Fruit fly (Drosophila melanogaster) ovary, adult (tissue): ENCODE data around the gene ATPsynCF6.

ENCODE experiments used
- CG17801 ChIP-seq: fragments of 200-800 bp; optimal IDR thresholded peaks from 2 replicates; lab custom pipeline; 2019; ENCODE audit warnings: missing biosample characterization, mild to moderate bottlenecking, missing genetic modification characterization, moderate library complexity; ENCODE audit not compliant: partially characterized antibody

Gene ATPsynCF6

dm6 chr3R:23384591-23385260 is 28.9 kb upstream of the ATPsynCF6 start, which contains the start of gene CG4393:
TSS of gene CG4393 (minus strand) at chr3R:23384777.
- peak; percentile 49 for TF ChIP-seq CG17801 (GFP tag; lab: Kevin White, UChicago)

dm6 chr3R:23383723-23384122 is 27.9 kb upstream of the ATPsynCF6 start:
- TF ChIP-seq CG17801 (GFP tag; lab: Kevin White, UChicago): no peak

- TF ChIP-seq CG17801 (GFP tag; lab: Kevin White, UChicago): no peak
These were observed 21.4 kb upstream of the ATPsynCF6 start for dm6 chr3R:23377288-23377687.

dm6 chr3R:23374290-23374689 is 18.4 kb upstream of the ATPsynCF6 start:
- TF ChIP-seq CG17801 (GFP tag; lab: Kevin White, UChicago): peak; percentile 88

- TF ChIP-seq CG17801 (GFP tag; lab: Kevin White, UChicago): no peak
These were observed 17.5 kb upstream of the ATPsynCF6 start, which contains the start of gene CG42828 for dm6 chr3R:23373403-23373802. TSS of gene CG42828 (plus strand) at chr3R:23373703.

- no peak for TF ChIP-seq CG17801 (GFP tag; lab: Kevin White, UChicago)
These were observed 16.8 kb upstream of the ATPsynCF6 start, which contains the start of gene CG42827 for dm6 chr3R:23372624-23373023. TSS of gene CG42827 (plus strand) at chr3R:23372924.

- no peak for TF ChIP-seq CG17801 (GFP tag; lab: Kevin White, UChicago)
These were observed 12.4 kb upstream of the ATPsynCF6 start for dm6 chr3R:23368235-23368634.

- no peak for TF ChIP-seq CG17801 (GFP tag; lab: Kevin White, UChicago)
These were observed 11.7 kb upstream of the ATPsynCF6 start for dm6 chr3R:23367540-23367939.

- TF ChIP-seq CG17801 (GFP tag; lab: Kevin White, UChicago): no peak
These were observed 9.2 kb upstream of the ATPsynCF6 start for dm6 chr3R:23365028-23365427.

dm6 chr3R:23363515-23364124 is 7.8 kb upstream of the ATPsynCF6 start, which contains the start of gene CG4408:
TSS of gene CG4408 (minus strand) at chr3R:23363574.
- TF ChIP-seq CG17801 (GFP tag; lab: Kevin White, UChicago): peak; percentile 88

- TF ChIP-seq CG17801 (GFP tag; lab: Kevin White, UChicago): no peak
These were observed 4.5 kb upstream of the ATPsynCF6 start for dm6 chr3R:23360356-23360755.

- TF ChIP-seq CG17801 (GFP tag; lab: Kevin White, UChicago): no peak
These were observed 3.6 kb upstream of the ATPsynCF6 start for dm6 chr3R:23359420-23359819.

dm6 chr3R:23358565-23359138 is 2.8 kb upstream of the ATPsynCF6 start, which contains the start of gene RpS3:
TSS of gene RpS3 (plus strand) at chr3R:23358812.
- peak; percentile 58 for TF ChIP-seq CG17801 (GFP tag; lab: Kevin White, UChicago)

dm6 chr3R:23356920-23357386 is 1.1 kb upstream of the ATPsynCF6 start:
- TF ChIP-seq CG17801 (GFP tag; lab: Kevin White, UChicago): peak; percentile 77
